Worm (Caenorhabditis elegans): ENCODE results near the gene str-229.

- no peak for TF ChIP-seq nhr-28 (tag; optimal IDR thresholded peaks at IDR 0.05)
- TF ChIP-seq tbx-8 (GFP tag; optimal IDR thresholded peaks at IDR 0.05), result no peak
- no peak for TF ChIP-seq unc-39 (tag; optimal IDR thresholded peaks at IDR 0.05)
Measured at ce11 chrV:3916480-3916879, 14.1 kb upstream of the str-229 start, which contains the start of gene srx-67.
